Fruit fly (Drosophila melanogaster): Measurements from ENCODE around the gene nej.

Gene nej

dm6 chrX:9684697-9685567 is 1.9 kb downstream of the nej start:
- no peak for TF ChIP-seq CTCF (optimal IDR thresholded peaks at IDR 0.05)
- no peak for TF ChIP-seq CG8478 (optimal IDR thresholded peaks at IDR 0.05)

DNA sequence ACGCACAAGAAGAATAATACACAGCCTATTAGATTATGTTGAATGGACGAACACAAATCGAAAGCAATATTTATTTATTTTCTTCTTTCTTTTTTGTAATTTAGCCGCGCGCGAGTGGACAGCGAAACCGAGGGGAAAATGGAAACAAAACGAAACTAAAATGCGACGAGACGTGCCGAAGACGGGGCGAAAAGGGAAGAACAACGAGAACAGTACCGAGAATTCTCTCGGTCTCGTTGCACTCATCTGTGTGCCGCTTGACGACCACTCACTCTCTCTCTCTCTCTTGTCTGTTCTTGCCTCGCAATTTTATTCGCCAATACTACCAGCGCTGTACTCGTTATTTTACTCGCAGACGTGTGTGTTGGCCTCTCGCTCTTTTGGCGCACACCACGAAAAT is 2.7 kb downstream of the nej start:
- TF ChIP-seq CG8478 (optimal IDR thresholded peaks at IDR 0.05) (no peak), CTCF (optimal IDR thresholded peaks at IDR 0.05) (no peak)

DNA sequence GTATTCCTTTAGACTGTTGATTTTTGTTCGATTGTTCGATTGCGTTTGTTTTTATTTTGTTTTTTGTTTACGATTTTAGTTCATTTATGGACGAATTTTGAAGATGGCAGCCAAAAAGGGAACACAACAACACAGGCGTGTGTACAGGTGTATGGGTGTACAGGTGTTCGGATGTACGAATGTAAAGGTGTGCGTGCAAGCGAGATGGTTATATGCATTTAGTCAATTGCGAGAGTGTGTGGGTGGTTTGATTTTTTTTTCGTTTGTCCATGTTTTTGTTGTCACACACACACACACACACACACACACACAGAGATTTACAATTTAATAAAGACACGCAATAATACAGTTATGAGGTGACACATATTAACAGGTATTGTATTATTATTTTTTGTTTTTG is 12.0 kb downstream of the nej start:
- TF ChIP-seq CTCF (optimal IDR thresholded peaks at IDR 0.05) (no peak), CG8478 (optimal IDR thresholded peaks at IDR 0.05) (no peak)

dm6 chrX:9666465-9666864 is 20.4 kb downstream of the nej start:
- TF ChIP-seq CG8478 (optimal IDR thresholded peaks at IDR 0.05) (peak; percentile 65), CTCF (optimal IDR thresholded peaks at IDR 0.05) (no peak)

DNA sequence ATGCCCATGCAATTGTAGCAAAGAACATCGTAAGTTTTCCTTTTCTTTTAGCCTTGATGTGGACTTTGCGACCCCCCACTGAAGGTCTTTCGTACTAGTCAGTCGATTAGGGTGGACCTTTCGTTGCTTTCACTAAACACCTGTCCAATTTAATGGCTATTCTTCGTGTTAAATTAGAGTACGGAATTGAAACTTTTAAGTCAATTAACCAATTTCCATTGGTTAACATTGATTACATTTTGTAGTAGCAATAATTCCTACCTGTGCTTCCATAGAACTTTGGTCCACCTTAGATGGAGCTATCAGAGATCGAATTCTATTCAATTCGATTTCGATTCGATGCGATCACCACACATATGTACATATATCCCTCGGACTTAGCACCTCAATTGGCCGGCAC is 22.4 kb downstream of the nej start:
- TF ChIP-seq CG8478 (optimal IDR thresholded peaks at IDR 0.05) (no peak), CTCF (optimal IDR thresholded peaks at IDR 0.05) (no peak)

dm6 chrX:9663666-9664065 is 23.2 kb downstream of the nej start:
- TF ChIP-seq CG8478 (optimal IDR thresholded peaks at IDR 0.05) (no peak), CTCF (optimal IDR thresholded peaks at IDR 0.05) (no peak)

DNA sequence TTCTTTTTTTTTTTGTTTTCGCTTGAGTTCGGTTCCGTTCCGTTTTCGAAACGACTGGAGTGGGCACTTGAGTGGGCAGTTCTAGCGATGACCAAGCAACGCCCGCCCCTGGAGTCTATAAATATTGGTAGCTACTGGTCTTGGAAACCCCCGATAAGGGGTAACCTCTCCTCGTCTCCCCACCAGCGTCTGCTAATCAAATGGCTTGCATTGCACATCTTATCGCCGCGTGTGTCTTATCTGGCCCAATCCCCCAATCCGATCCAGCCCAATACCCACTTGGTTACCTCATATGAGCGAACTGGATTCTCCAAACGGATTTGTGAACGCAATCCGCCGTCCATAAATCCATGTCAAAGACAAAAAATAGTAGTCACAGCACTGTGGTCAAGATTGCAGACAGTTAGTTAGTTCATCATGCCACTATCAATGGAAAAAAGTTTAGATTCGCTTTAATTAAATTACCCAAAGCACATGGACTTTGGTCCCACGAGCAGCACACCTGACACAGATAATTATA is 24.0 kb downstream of the nej start, which contains the start of gene CG3106:
TSS of gene CG3106 (minus strand) at position 107 of the 520 bp plus-strand sequence.
- TF ChIP-seq CTCF (optimal IDR thresholded peaks at IDR 0.05) (no peak), CG8478 (optimal IDR thresholded peaks at IDR 0.05) (no peak)

DNA sequence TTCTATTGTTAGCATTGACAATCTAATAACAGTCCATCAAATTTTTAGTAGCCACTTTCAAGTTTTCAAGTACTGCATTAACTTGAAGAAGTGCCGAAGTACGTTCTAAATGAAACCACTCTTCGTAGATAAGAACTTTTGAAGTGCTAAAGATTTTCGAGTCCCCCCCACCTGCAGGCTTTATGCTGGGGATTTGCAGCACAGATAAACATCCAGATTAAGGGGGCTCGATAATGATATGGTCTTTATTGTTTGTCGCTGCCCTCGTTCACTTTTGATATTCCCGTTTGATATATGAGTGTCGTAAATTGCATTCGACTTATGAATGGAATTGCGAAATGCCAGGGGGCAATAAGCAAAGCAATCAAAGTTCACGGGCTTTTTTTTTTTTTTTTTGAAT is 25.4 kb downstream of the nej start:
- TF ChIP-seq CTCF (optimal IDR thresholded peaks at IDR 0.05), result no peak
- TF ChIP-seq CG8478 (optimal IDR thresholded peaks at IDR 0.05), result no peak

DNA sequence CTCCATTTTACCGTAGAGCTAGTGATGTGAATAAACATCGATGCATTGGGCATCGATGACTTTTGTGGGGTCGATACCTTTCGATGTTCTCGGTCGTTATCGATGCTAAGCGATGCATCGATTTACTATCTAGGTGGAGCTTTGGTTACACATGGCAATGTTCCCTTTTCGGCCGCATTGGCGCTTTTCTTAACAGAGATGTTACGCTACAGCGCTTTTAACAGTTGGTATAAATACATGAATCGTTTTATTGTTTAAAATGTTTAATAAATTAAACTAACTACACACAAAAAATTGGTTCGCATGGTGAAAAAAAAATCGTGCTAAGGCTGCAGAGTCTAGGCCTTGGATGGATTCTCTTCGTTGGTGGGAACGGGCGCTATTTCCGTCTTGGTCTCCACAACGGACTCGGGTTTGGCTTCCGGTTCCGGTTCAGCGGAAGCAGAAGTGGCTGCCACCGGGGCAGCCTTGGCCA is 28.0 kb downstream of the nej start, which contains the start of gene Ptpmeg2:
TSS of gene Ptpmeg2 (minus strand) at position 281 of the 475 bp plus-strand sequence.
- TF ChIP-seq CG8478 (optimal IDR thresholded peaks at IDR 0.05) (no peak), CTCF (optimal IDR thresholded peaks at IDR 0.05) (peak; percentile 99)

DNA sequence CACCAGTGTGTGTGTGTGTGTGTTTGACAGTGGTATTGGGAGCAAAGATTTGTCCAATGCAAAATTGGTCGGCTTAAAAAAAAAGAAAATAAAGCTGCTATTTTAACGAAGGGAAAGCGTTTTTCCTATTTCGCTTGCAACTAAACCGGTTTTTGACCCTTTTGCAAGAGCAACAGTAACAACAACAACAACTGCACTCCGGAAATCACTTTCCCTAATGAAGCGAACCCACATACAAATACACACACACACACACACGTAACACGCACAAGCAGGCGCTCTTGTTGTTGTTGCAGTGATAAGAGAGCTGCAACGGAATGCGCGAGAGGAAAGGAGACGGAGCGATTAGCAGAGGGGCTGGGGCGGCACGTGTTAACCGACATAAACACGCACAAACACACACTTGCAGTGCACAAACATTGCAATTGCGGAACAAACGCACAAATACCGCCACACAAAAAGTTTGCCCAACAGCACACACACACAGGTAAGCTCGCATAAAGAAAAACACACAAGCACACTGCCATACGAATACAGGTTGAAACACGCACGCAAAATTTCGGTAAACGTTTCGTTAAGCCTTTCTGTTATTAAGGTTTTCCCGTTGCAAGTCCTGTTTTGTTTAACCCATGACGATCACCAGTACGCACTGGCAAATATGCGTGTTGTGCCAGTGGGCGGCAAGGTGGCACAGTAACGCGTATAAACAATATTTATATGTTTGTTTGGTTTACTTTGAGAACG is 28.6 kb downstream of the nej start:
- TF ChIP-seq CG8478 (optimal IDR thresholded peaks at IDR 0.05) (no peak), CTCF (optimal IDR thresholded peaks at IDR 0.05) (no peak)

DNA sequence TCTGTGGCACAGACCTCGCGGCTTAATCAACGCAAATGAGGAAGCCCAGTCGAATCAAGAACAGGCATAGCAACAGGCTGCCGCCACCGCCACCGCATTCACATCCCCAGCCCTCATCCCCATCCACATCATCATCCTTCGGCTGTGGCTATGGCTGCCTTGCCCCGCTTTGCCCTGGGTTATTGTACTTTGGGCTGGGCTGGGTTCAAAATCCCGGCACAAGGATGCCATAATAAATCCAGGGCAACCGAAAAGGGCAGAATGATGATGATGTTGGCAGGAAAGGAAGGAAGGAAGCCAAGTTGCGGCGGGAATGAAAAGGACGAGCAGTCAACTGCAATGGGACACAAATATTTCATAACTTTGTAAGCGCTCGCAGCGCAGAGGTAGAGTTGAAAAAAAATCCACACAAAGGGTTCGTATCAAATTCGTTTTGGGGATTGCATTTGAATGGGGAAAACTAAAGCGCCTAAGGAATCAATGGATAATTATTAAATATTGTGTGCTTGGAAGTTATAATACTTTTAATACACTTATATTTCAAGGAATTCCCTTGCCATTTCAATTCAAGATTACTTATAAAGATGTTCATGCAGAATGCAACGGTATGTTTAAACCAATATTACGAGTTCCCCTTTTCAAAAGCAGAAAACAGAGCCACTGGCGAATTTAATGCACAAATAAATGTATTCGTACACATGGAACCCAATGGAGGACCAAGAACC is 30.7 kb downstream of the nej start:
- no peak for TF ChIP-seq CTCF (optimal IDR thresholded peaks at IDR 0.05)
- no peak for TF ChIP-seq CG8478 (optimal IDR thresholded peaks at IDR 0.05)

DNA sequence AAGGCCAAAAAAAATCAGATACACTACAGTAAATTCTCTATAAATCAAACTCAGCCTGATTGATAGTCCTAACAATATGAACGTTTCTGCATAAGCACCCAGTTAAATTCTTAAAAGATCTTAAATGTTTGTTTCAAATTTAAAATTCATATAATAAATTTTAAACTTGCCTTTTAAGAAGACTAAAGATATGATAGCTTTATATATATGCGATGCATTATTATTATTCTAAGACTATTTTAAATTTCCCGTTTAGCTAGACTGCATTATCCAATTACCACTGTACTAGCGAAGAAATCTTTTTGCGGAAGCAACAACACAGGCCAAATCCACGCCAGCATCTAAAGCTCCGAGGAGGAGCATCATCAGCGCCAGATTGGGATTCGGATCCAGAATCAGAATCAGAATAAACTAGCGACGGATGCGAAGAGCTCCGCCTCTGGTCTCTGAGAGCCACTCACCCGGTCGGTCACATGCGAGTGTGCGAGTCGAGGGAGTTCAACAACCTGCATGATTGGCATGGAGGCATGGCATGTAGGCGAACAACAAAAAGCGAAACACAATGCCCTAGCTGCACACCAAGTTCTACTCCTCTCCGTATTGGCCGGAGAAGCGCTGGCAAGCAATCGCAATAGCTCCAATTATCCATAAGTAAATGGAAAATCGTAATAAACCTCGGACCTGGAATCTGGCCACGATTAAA is 32.7 kb downstream of the nej start:
- TF ChIP-seq CTCF (optimal IDR thresholded peaks at IDR 0.05) (no peak), CG8478 (optimal IDR thresholded peaks at IDR 0.05) (no peak)

- TF ChIP-seq CG8478 (optimal IDR thresholded peaks at IDR 0.05) (no peak), CTCF (optimal IDR thresholded peaks at IDR 0.05) (no peak)
Measured at dm6 chrX:9653242-9653641, 33.6 kb downstream of the nej start.

- TF ChIP-seq CG8478 (optimal IDR thresholded peaks at IDR 0.05) (no peak), CTCF (optimal IDR thresholded peaks at IDR 0.05) (no peak)
Measured at dm6 chrX:9652006-9652405, 34.9 kb downstream of the nej start.
